Worm (Caenorhabditis elegans) whole organism, L4 larva: Measurements from ENCODE around the gene Y47D3B.4.

Experiments used
- D1046.2 ChIP-seq: fragments of 200-800 bp; sonication (Bioruptor generic); IDR thresholded peaks from 2 replicates; pipeline ENCODE4 v1.3.6; 2022; ENCODE audit warnings: missing genetic modification characterization, missing compliant biosample characterization
- F10B5.3 ChIP-seq: sonication (generic microtip); optimal IDR thresholded peaks from 2 replicates; lab custom pipeline; 2016; ENCODE audit warnings: mild to moderate bottlenecking, missing genetic modification characterization, missing compliant biosample characterization
- F44E2.7 ChIP-seq: fragments of 200-800 bp; sonication (Bioruptor generic); IDR thresholded peaks from 2 replicates; pipeline ENCODE4 v2.1.2; 2022; ENCODE audit warnings: missing genetic modification characterization, missing compliant biosample characterization
- F49E8.2 ChIP-seq: sonication (generic microtip); optimal IDR thresholded peaks from 2 replicates; lab custom pipeline; 2016; ENCODE audit warnings: missing compliant biosample characterization, mild to moderate bottlenecking, missing genetic modification characterization, borderline replicate concordance
- T26A8.4 ChIP-seq: fragments of 200-800 bp; sonication (Bioruptor generic); IDR thresholded peaks from 2 replicates; pipeline ENCODE4 v1.3.6; 2022; ENCODE audit warnings: missing genetic modification characterization, missing compliant biosample characterization
- Y48G9A.11 ChIP-seq: fragments of 200-800 bp; sonication (Bioruptor generic); IDR thresholded peaks from 2 replicates; pipeline ENCODE4 v1.3.6; 2022; ENCODE audit warnings: missing genetic modification reagents, missing genetic modification characterization, missing compliant biosample characterization
- Y5F2A.4 ChIP-seq: fragments of 200-800 bp; sonication (Bioruptor generic); optimal IDR thresholded peaks from 2 replicates; lab custom pipeline; 2018; ENCODE audit warnings: mild to moderate bottlenecking, missing genetic modification characterization, missing compliant biosample characterization
- Y75B8A.6 ChIP-seq: fragments of 200-800 bp; sonication (Bioruptor generic); IDR thresholded peaks from 2 replicates; pipeline ENCODE4 v1.3.6; 2022; ENCODE audit warnings: missing genetic modification reagents, missing genetic modification characterization, missing compliant biosample characterization
- ZK546.5 ChIP-seq, 2 experiments: sonication (generic microtip); optimal IDR thresholded peaks; 2 replicates each; lab custom pipeline; 2017; ENCODE audit warnings: missing biosample characterization in 2 of 2, missing genetic modification characterization in 2 of 2
- aha-1 ChIP-seq: fragments of 150-350 bp; peaks from one replicate; lab custom pipeline; 2014; ENCODE audit warnings: missing biosample characterization, missing genetic modification characterization
- attf-4 ChIP-seq: sonication (generic microtip); optimal IDR thresholded peaks from 3 replicates; lab custom pipeline; 2017; ENCODE audit warnings: missing biosample characterization, missing genetic modification characterization
- ceh-32 ChIP-seq: sonication (generic microtip); optimal IDR thresholded peaks from 2 replicates; lab custom pipeline; 2016; ENCODE audit warnings: mild to moderate bottlenecking, missing genetic modification characterization, missing compliant biosample characterization; ENCODE audit not compliant: poor library complexity
- daf-12 ChIP-seq: fragments of 150-350 bp; optimal IDR thresholded peaks from 2 replicates; lab custom pipeline; 2014; ENCODE audit warnings: missing biosample characterization, missing genetic modification reagents, missing genetic modification characterization
- daf-19 ChIP-seq: fragments of 200-800 bp; sonication (Bioruptor generic); conservative IDR thresholded peaks from 2 replicates; pipeline ENCODE4 v1.3.6; 2022; ENCODE audit warnings: missing genetic modification characterization, missing compliant biosample characterization
- dmd-8 ChIP-seq: fragments of 200-800 bp; sonication (Bioruptor generic); IDR thresholded peaks from 2 replicates; pipeline ENCODE4 v1.3.6; 2022; ENCODE audit warnings: missing genetic modification characterization, missing compliant biosample characterization
- dpl-1 ChIP-seq: fragments of 150-350 bp; optimal IDR thresholded peaks from 2 replicates; lab custom pipeline; 2014; ENCODE audit warnings: missing biosample characterization, missing genetic modification reagents, missing genetic modification characterization
- duxl-1 ChIP-seq: sonication (generic microtip); optimal IDR thresholded peaks from 2 replicates; lab custom pipeline; 2016; ENCODE audit warnings: mild to moderate bottlenecking, missing genetic modification characterization, moderate library complexity, missing compliant biosample characterization; ENCODE audit not compliant: poor library complexity
- dve-1 ChIP-seq: sonication (generic microtip); optimal IDR thresholded peaks from 2 replicates; lab custom pipeline; 2017; ENCODE audit warnings: antibody characterized with exemption, mild to moderate bottlenecking, missing genetic modification characterization, missing compliant biosample characterization; ENCODE audit not compliant: insufficient read depth
- egl-43 ChIP-seq: fragments of 200-800 bp; sonication (Bioruptor generic); IDR thresholded peaks from 2 replicates; pipeline ENCODE4 v1.3.6; 2022; ENCODE audit warnings: missing genetic modification reagents, missing genetic modification characterization, missing compliant biosample characterization
- hlh-11 ChIP-seq: fragments of 200-800 bp; sonication (Bioruptor generic); optimal IDR thresholded peaks from 2 replicates; lab custom pipeline; 2018; ENCODE audit warnings: mild to moderate bottlenecking, missing genetic modification characterization, missing compliant biosample characterization
- hmg-1.1 ChIP-seq: fragments of 200-800 bp; sonication (Bioruptor generic); IDR thresholded peaks from 2 replicates; pipeline ENCODE4 v1.3.6; 2022; ENCODE audit warnings: missing genetic modification reagents, missing genetic modification characterization, missing compliant biosample characterization
- jun-1 ChIP-seq: fragments of 150-350 bp; optimal IDR thresholded peaks from 2 replicates; lab custom pipeline; 2014; ENCODE audit warnings: missing biosample characterization, missing genetic modification reagents, missing genetic modification characterization
- lin-29 ChIP-seq: fragments of 200-800 bp; sonication (Bioruptor generic); IDR thresholded peaks from 2 replicates; pipeline ENCODE4 v1.3.6; 2022; ENCODE audit warnings: missing genetic modification reagents, missing genetic modification characterization, missing compliant biosample characterization
- lsy-2 ChIP-seq, 2 experiments: fragments of 150-350 bp in 1 of 2; sonication (generic microtip) in 1 of 2; optimal IDR thresholded peaks; 2 replicates each; lab custom pipeline; 2014 to 2017; ENCODE audit warnings: missing biosample characterization in 2 of 2, missing genetic modification characterization in 2 of 2
- mep-1 ChIP-seq: fragments of 150-350 bp; sonication (generic microtip); optimal IDR thresholded peaks from 3 replicates; lab custom pipeline; 2014; ENCODE audit warnings: missing biosample characterization, missing genetic modification characterization
- mxl-2 ChIP-seq: fragments of 200-800 bp; sonication (Bioruptor generic); conservative IDR thresholded peaks from 2 replicates; pipeline ENCODE4 v1.3.6; 2022; ENCODE audit warnings: missing genetic modification reagents, missing genetic modification characterization, missing compliant biosample characterization
- mxl-3 ChIP-seq: fragments of 200-800 bp; sonication (Bioruptor generic); optimal IDR thresholded peaks from 2 replicates; lab custom pipeline; 2018; ENCODE audit warnings: mild to moderate bottlenecking, missing genetic modification characterization, missing compliant biosample characterization
- nhr-102 ChIP-seq: sonication (generic microtip); optimal IDR thresholded peaks from 2 replicates; lab custom pipeline; 2016; ENCODE audit warnings: mild to moderate bottlenecking, missing genetic modification characterization, moderate library complexity, missing compliant biosample characterization
- nhr-11 ChIP-seq: fragments of 150-350 bp; optimal IDR thresholded peaks from 2 replicates; lab custom pipeline; 2014; ENCODE audit warnings: missing biosample characterization, missing genetic modification characterization
- nhr-111 ChIP-seq: fragments of 200-800 bp; sonication (Bioruptor generic); optimal IDR thresholded peaks from 2 replicates; lab custom pipeline; 2018; ENCODE audit warnings: mild to moderate bottlenecking, missing genetic modification characterization, missing compliant biosample characterization
- nhr-41 ChIP-seq: fragments of 200-800 bp; sonication (Bioruptor generic); IDR thresholded peaks from 2 replicates; pipeline ENCODE4 v1.3.6; 2022; ENCODE audit warnings: missing genetic modification reagents, missing genetic modification characterization, missing compliant biosample characterization
- nhr-76 ChIP-seq: fragments of 150-350 bp; optimal IDR thresholded peaks from 2 replicates; lab custom pipeline; 2014; ENCODE audit warnings: missing biosample characterization, missing genetic modification characterization
- pha-4 ChIP-seq, 2 experiments: fragments of 150-350 bp in 1 of 2; fragments of 200-800 bp in 1 of 2; sonication (Bioruptor generic) in 1 of 2; IDR thresholded peaks in 1 of 2; optimal IDR thresholded peaks in 1 of 2; 2 replicates each; pipeline versions ENCODE4 v1.3.6 to Lab custom; 2014 to 2022; ENCODE audit warnings: missing genetic modification characterization in 2 of 2, missing genetic modification reagents in 2 of 2, missing biosample characterization in 1 of 2, missing compliant biosample characterization in 1 of 2
- php-3 ChIP-seq: fragments of 200-800 bp; sonication (Bioruptor generic); IDR thresholded peaks from 2 replicates; pipeline ENCODE4 v1.3.6; 2022; ENCODE audit warnings: missing genetic modification reagents, missing genetic modification characterization, missing compliant biosample characterization
- sdz-12 ChIP-seq: fragments of 200-800 bp; sonication (Bioruptor generic); optimal IDR thresholded peaks from 2 replicates; lab custom pipeline; 2018; ENCODE audit warnings: mild to moderate bottlenecking, missing genetic modification characterization, missing compliant biosample characterization
- spr-3 ChIP-seq: fragments of 200-800 bp; sonication (Bioruptor generic); optimal IDR thresholded peaks from 2 replicates; lab custom pipeline; 2018; ENCODE audit warnings: mild to moderate bottlenecking, missing genetic modification characterization, missing compliant biosample characterization
- tra-1 ChIP-seq: fragments of 200-800 bp; sonication (Bioruptor generic); IDR thresholded peaks from 2 replicates; pipeline ENCODE4 v1.3.6; 2022; ENCODE audit warnings: missing genetic modification reagents, missing genetic modification characterization, missing compliant biosample characterization
- unc-130 ChIP-seq: sonication (generic microtip); optimal IDR thresholded peaks from 2 replicates; lab custom pipeline; 2016; ENCODE audit warnings: missing genetic modification reagents, missing genetic modification characterization, missing compliant biosample characterization
- vab-7 ChIP-seq: fragments of 200-800 bp; sonication (Bioruptor generic); IDR thresholded peaks from 2 replicates; pipeline ENCODE4 v1.3.6; 2022; ENCODE audit warnings: missing genetic modification reagents, missing genetic modification characterization, missing compliant biosample characterization
- zag-1 ChIP-seq: fragments of 150-350 bp; optimal IDR thresholded peaks from 2 replicates; lab custom pipeline; 2014; ENCODE audit warnings: missing biosample characterization, missing genetic modification characterization
- zfp-3 ChIP-seq: fragments of 200-800 bp; sonication (Bioruptor generic); conservative IDR thresholded peaks from 2 replicates; pipeline ENCODE4 v1.3.6; 2022; ENCODE audit warnings: missing genetic modification reagents, missing genetic modification characterization, missing compliant biosample characterization
- zip-11 ChIP-seq: fragments of 200-800 bp; sonication (Bioruptor generic); IDR thresholded peaks from 2 replicates; pipeline ENCODE4 v1.3.6; 2022; ENCODE audit warnings: missing genetic modification characterization, missing compliant biosample characterization
- ztf-11 ChIP-seq: fragments of 150-350 bp; optimal IDR thresholded peaks from 2 replicates; lab custom pipeline; 2014; ENCODE audit warnings: missing biosample characterization, missing genetic modification characterization
- ztf-7 ChIP-seq: fragments of 150-350 bp; optimal IDR thresholded peaks from 2 replicates; lab custom pipeline; 2014; ENCODE audit warnings: missing biosample characterization, missing genetic modification characterization

Gene Y47D3B.4

DNA sequence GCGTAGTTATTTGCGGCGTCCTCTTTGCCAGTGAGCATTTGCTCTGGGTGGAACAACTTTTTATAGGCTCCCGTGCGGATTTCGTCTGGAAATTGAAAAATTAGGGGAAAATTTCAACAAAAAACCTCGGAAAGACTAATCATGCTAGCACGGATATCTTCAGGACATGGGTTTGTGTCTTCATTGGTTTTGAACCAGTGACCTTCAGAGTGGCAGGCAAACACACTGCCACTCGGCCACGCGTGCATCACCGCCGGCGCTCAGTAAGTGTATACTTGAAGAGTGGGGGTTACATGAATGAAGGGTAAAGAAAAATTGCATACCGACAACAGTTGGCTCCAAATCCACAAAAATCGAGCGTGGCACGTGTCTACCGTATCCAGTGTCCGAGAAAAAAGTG, 33.9 kb upstream of the Y47D3B.4 start (continued):
- TF ChIP-seq egl-43: peak; percentile 90
- peak; percentile 64; the same call in 1 of the 2 replicates for TF ChIP-seq zfp-3 (GFP tag; lab: Robert Waterston, UW)
- TF ChIP-seq attf-4 (tag; lab: Kevin White, UChicago): no peak
- 0 out of 2 replicates have a peak, but pooled peaks have one; percentile 18 for TF ChIP-seq nhr-41
- no peak for TF ChIP-seq daf-12 (tag; lab: Kevin White, UChicago)
- TF ChIP-seq spr-3 (GFP tag; lab: Kevin White, UChicago): peak; percentile 45
- 0 out of 2 replicates have a peak, but pooled peaks have one; percentile 31 for TF ChIP-seq lin-29 (GFP tag; lab: Robert Waterston, UW)
- peak; percentile 69 for TF ChIP-seq Y5F2A.4 (GFP tag; lab: Kevin White, UChicago)
- TF ChIP-seq jun-1 (tag; lab: Kevin White, UChicago): no peak
- TF ChIP-seq Y75B8A.6 (GFP tag; lab: Robert Waterston, UW): no peak
- TF ChIP-seq mep-1: peak; percentile 49
- TF ChIP-seq ceh-32 (tag; lab: Kevin White, UChicago): no peak
- TF ChIP-seq Y48G9A.11 (GFP tag; lab: Robert Waterston, UW): 0 out of 2 replicates have a peak, but pooled peaks have one; percentile 52
- TF ChIP-seq ztf-11 (tag; lab: Kevin White, UChicago): no peak
- TF ChIP-seq vab-7: peak; percentile 74
- TF ChIP-seq pha-4 (GFP tag; IDR thresholded peaks at IDR 0.05; lab: Robert Waterston, UW): peak; percentile 75; the same call in 1 of the 2 replicates
- TF ChIP-seq pha-4 (tag; optimal IDR thresholded peaks at IDR 0.05; lab: Kevin White, UChicago): no peak
- TF ChIP-seq hmg-1.1 (GFP tag; lab: Robert Waterston, UW): peak; percentile 89
- TF ChIP-seq lsy-2 (tag; optimal IDR thresholded peaks at IDR 0.05; lab: Kevin White, UChicago): no peak
- TF ChIP-seq T26A8.4 (GFP tag; lab: Robert Waterston, UW): peak; percentile 83
- no peak for TF ChIP-seq zag-1 (tag; lab: Kevin White, UChicago)
- TF ChIP-seq nhr-102 (tag; lab: Kevin White, UChicago): peak; percentile 52
- TF ChIP-seq nhr-11 (tag; lab: Kevin White, UChicago): peak; percentile 18
- TF ChIP-seq dve-1 (tag; lab: Kevin White, UChicago): peak; percentile 61
- TF ChIP-seq dpl-1 (GFP tag; lab: Kevin White, UChicago): peak; percentile 41
- no peak for TF ChIP-seq zip-11 (GFP tag; lab: Robert Waterston, UW)
- TF ChIP-seq hlh-11 (tag; lab: Kevin White, UChicago): peak; percentile 59
- TF ChIP-seq ZK546.5 (tag; optimal IDR thresholded peaks at IDR 0.05; lab: Kevin White, UChicago): no peak
- TF ChIP-seq php-3: no peak
- no peak; the same call in none of the 2 replicates for TF ChIP-seq daf-19 (GFP tag; lab: Robert Waterston, UW)
- TF ChIP-seq ztf-7 (tag; lab: Kevin White, UChicago): no peak
- peak; percentile 88 for TF ChIP-seq dmd-8 (GFP tag; lab: Robert Waterston, UW)
- TF ChIP-seq sdz-12: peak; percentile 43
- peak; percentile 54 for TF ChIP-seq unc-130 (GFP tag; lab: Kevin White, UChicago)
- TF ChIP-seq F49E8.2 (tag; lab: Kevin White, UChicago): peak; percentile 43
- 0 out of 2 replicates have a peak, but pooled peaks have one; percentile 64 for TF ChIP-seq tra-1 (GFP tag; lab: Robert Waterston, UW)
- peak; percentile 81; the same call in 1 of the 2 replicates for TF ChIP-seq mxl-2
- TF ChIP-seq nhr-76 (tag; lab: Kevin White, UChicago): no peak
- peak; percentile 95 for TF ChIP-seq aha-1
- TF ChIP-seq F10B5.3 (tag; lab: Kevin White, UChicago): no peak
- TF ChIP-seq mxl-3 (GFP tag; lab: Kevin White, UChicago): peak; percentile 79
- TF ChIP-seq duxl-1 (tag; lab: Kevin White, UChicago): peak; percentile 22
- TF ChIP-seq nhr-111 (GFP tag; lab: Kevin White, UChicago): peak; percentile 79
- TF ChIP-seq D1046.2 (GFP tag; lab: Robert Waterston, UW): peak; percentile 90
- peak; percentile 82; the same call in 1 of the 2 replicates for TF ChIP-seq F44E2.7 (GFP tag; lab: Robert Waterston, UW)
